Worm (Caenorhabditis elegans) whole organism, midembryonic: Measurements from ENCODE around the gene F52H2.1.

ENCODE experiments used
- T22C8.4 ChIP-seq: fragments of 200-800 bp; sonication (Bioruptor generic); IDR thresholded peaks from 2 replicates; pipeline ENCODE4 v1.3.6; 2022; ENCODE audit warnings: missing genetic modification characterization, missing compliant biosample characterization
- cog-1 ChIP-seq: sonication (generic microtip); optimal IDR thresholded peaks from 2 replicates; lab custom pipeline; 2016; ENCODE audit warnings: missing genetic modification characterization, missing compliant biosample characterization
- flt-1 ChIP-seq: fragments of 200-800 bp; sonication (Bioruptor generic); IDR thresholded peaks from 2 replicates; pipeline ENCODE4 v1.3.6; 2022; ENCODE audit warnings: missing genetic modification characterization, missing compliant biosample characterization
- klf-2 ChIP-seq: fragments of 200-800 bp; sonication (Bioruptor generic); conservative IDR thresholded peaks from 2 replicates; pipeline ENCODE4 v1.3.6; 2022; ENCODE audit warnings: missing genetic modification reagents, missing genetic modification characterization, missing compliant biosample characterization
- med-1 ChIP-seq: sonication (generic microtip); optimal IDR thresholded peaks from 2 replicates; lab custom pipeline; 2017; ENCODE audit warnings: missing genetic modification characterization, mild to moderate bottlenecking, missing compliant biosample characterization, antibody characterized with exemption, missing genetic modification reagents; ENCODE audit not compliant: insufficient read depth
- ref-1 ChIP-seq: fragments of 200-800 bp; sonication (Bioruptor generic); conservative IDR thresholded peaks from 2 replicates; pipeline ENCODE4 v1.3.6; 2022; ENCODE audit warnings: missing genetic modification reagents, missing genetic modification characterization, missing compliant biosample characterization
- tab-1 ChIP-seq: fragments of 200-800 bp; sonication (Bioruptor generic); IDR thresholded peaks from 2 replicates; pipeline ENCODE4 v1.3.6; 2022; ENCODE audit warnings: missing genetic modification characterization, missing compliant biosample characterization
- ztf-23 ChIP-seq: fragments of 200-800 bp; sonication (Bioruptor generic); IDR thresholded peaks from 2 replicates; pipeline ENCODE4 v1.3.6; 2022; ENCODE audit warnings: missing genetic modification reagents, missing genetic modification characterization, missing compliant biosample characterization
- ztf-29 ChIP-seq: fragments of 200-800 bp; sonication (Bioruptor generic); IDR thresholded peaks from 2 replicates; pipeline ENCODE4 v1.3.6; 2022; ENCODE audit warnings: missing genetic modification reagents, missing genetic modification characterization, missing compliant biosample characterization

- no peak for TF ChIP-seq ztf-23 (GFP tag; lab: Robert Waterston, UW)
- TF ChIP-seq ztf-29 (GFP tag; lab: Robert Waterston, UW), result no peak
- no peak for TF ChIP-seq med-1 (GFP tag; lab: Kevin White, UChicago)
- no peak for TF ChIP-seq T22C8.4
- TF ChIP-seq flt-1 (GFP tag; lab: Robert Waterston, UW), result no peak
- TF ChIP-seq cog-1 (tag; lab: Kevin White, UChicago), result no peak
- TF ChIP-seq ref-1 (GFP tag; lab: Robert Waterston, UW), result no peak
- TF ChIP-seq tab-1 (GFP tag; lab: Robert Waterston, UW), result no peak
- no peak for TF ChIP-seq klf-2 (GFP tag; lab: Robert Waterston, UW)
These were observed 24.0 kb upstream of the F52H2.1 start, which contains the start of gene smvt-1 for ce11 chrX:2548884-2549283.
